Fruit fly (Drosophila melanogaster) whole organism, embryonic: ENCODE results near the gene CG2574.

ENCODE experiments used
- Antp ChIP-seq: fragments of 200-800 bp; sonication (Bioruptor generic); optimal IDR thresholded peaks from 3 replicates; lab custom pipeline; 2016; ENCODE audit warnings: missing biosample characterization, missing genetic modification characterization
- Asciz ChIP-seq: fragments of 200-800 bp; sonication (Bioruptor generic); optimal IDR thresholded peaks from 2 replicates; lab custom pipeline; 2017; ENCODE audit warnings: missing biosample characterization, mild to moderate bottlenecking, missing genetic modification characterization, missing genetic modification reagents
- Blimp-1 ChIP-seq: fragments of 200-800 bp; sonication (Bioruptor generic); optimal IDR thresholded peaks from 3 replicates; lab custom pipeline; 2018; ENCODE audit warnings: missing biosample characterization, missing genetic modification characterization, mild to moderate bottlenecking, moderate library complexity, missing genetic modification reagents
- CG1024 ChIP-seq: fragments of 200-800 bp; sonication (Bioruptor generic); IDR thresholded peaks from 2 replicates; pipeline ENCODE4 v1.3.6; 2022; ENCODE audit warnings: missing biosample characterization, missing genetic modification characterization
- CG13424 ChIP-seq: fragments of 200-800 bp; sonication (Bioruptor generic); optimal IDR thresholded peaks from 2 replicates; lab custom pipeline; 2019; ENCODE audit warnings: missing biosample characterization, mild to moderate bottlenecking, missing genetic modification characterization, moderate library complexity
- CG14860 ChIP-seq: fragments of 200-800 bp; sonication (Bioruptor generic); IDR thresholded peaks from 3 replicates; pipeline ENCODE4 v1.3.6; 2022; ENCODE audit warnings: missing biosample characterization, missing genetic modification characterization; ENCODE audit not compliant: partially characterized antibody
- CG15514 ChIP-seq: fragments of 200-800 bp; sonication (Bioruptor generic); optimal IDR thresholded peaks from 3 replicates; lab custom pipeline; 2017; ENCODE audit warnings: missing biosample characterization, missing genetic modification characterization, mild to moderate bottlenecking, moderate library complexity, missing genetic modification reagents
- CG1603 ChIP-seq: fragments of 200-800 bp; sonication (Bioruptor generic); optimal IDR thresholded peaks from 2 replicates; lab custom pipeline; 2019; ENCODE audit warnings: missing biosample characterization, mild to moderate bottlenecking, missing genetic modification characterization, moderate library complexity
- CG17359 ChIP-seq: fragments of 200-800 bp; sonication (Bioruptor generic); optimal IDR thresholded peaks from 3 replicates; lab custom pipeline; 2018; ENCODE audit warnings: missing biosample characterization, mild to moderate bottlenecking, missing genetic modification characterization, moderate library complexity
- CG17361 ChIP-seq: fragments of 200-800 bp; sonication (Bioruptor generic); IDR thresholded peaks from 3 replicates; pipeline ENCODE4 v1.3.6; 2022; ENCODE audit warnings: missing biosample characterization, missing genetic modification characterization
- CG1792 ChIP-seq: fragments of 200-800 bp; sonication (Bioruptor generic); optimal IDR thresholded peaks from 2 replicates; lab custom pipeline; 2016; ENCODE audit warnings: missing biosample characterization, missing genetic modification characterization
- CG2116 ChIP-seq: fragments of 200-800 bp; sonication (Bioruptor generic); optimal IDR thresholded peaks from 3 replicates; lab custom pipeline; 2018; ENCODE audit warnings: missing biosample characterization, mild to moderate bottlenecking, missing genetic modification characterization
- CG2889 ChIP-seq: fragments of 200-800 bp; sonication (Bioruptor generic); IDR thresholded peaks from 3 replicates; pipeline ENCODE4 v1.3.6; 2022; ENCODE audit warnings: missing biosample characterization, missing genetic modification characterization
- CG32532 ChIP-seq: fragments of 200-800 bp; sonication (Bioruptor generic); IDR thresholded peaks from 2 replicates; pipeline ENCODE4 v1.3.6; 2022; ENCODE audit warnings: missing biosample characterization, missing genetic modification characterization
- CG4328 ChIP-seq: fragments of 200-800 bp; sonication (Bioruptor generic); optimal IDR thresholded peaks from 3 replicates; lab custom pipeline; 2017; ENCODE audit warnings: missing biosample characterization, missing genetic modification reagents, missing genetic modification characterization
- CG4404 ChIP-seq: fragments of 200-800 bp; sonication (Bioruptor generic); IDR thresholded peaks from 2 replicates; pipeline ENCODE4 v1.3.6; 2022; ENCODE audit warnings: missing biosample characterization, missing genetic modification characterization
- CG8089 ChIP-seq: fragments of 200-800 bp; sonication (Bioruptor generic); optimal IDR thresholded peaks from 3 replicates; lab custom pipeline; 2016; ENCODE audit warnings: missing biosample characterization, missing genetic modification characterization
- CrebB ChIP-seq: fragments of 200-800 bp; sonication (Bioruptor generic); optimal IDR thresholded peaks from 3 replicates; lab custom pipeline; 2018; ENCODE audit warnings: missing biosample characterization, mild to moderate bottlenecking, missing genetic modification characterization
- D ChIP-seq, 2 experiments: fragments of 200-800 bp in 1 of 2; fragments of >200 bp in 1 of 2; sonication (Bioruptor generic) in 1 of 2; optimal IDR thresholded peaks; 2 replicates in 1 of 2; 3 replicates in 1 of 2; lab custom pipeline; 2017; ENCODE audit warnings: mild to moderate bottlenecking in 1 of 2, missing biosample characterization in 1 of 2, missing genetic modification characterization in 1 of 2, missing genetic modification reagents in 1 of 2
- Dip2 ChIP-seq: fragments of 200-800 bp; sonication (Bioruptor generic); IDR thresholded peaks from 2 replicates; pipeline ENCODE4 v1.3.6; 2022; ENCODE audit warnings: missing biosample characterization, missing genetic modification characterization
- Doc2 ChIP-seq: fragments of 200-800 bp; sonication (Bioruptor generic); IDR thresholded peaks from 2 replicates; pipeline ENCODE4 v1.3.6; 2022; ENCODE audit warnings: missing biosample characterization, missing genetic modification characterization
- HLH3B ChIP-seq: fragments of 200-800 bp; sonication (Bioruptor generic); IDR thresholded peaks from 2 replicates; pipeline ENCODE4 v1.3.6; 2022; ENCODE audit warnings: missing biosample characterization, missing genetic modification characterization
- HLH4C ChIP-seq: fragments of 200-800 bp; sonication (Bioruptor generic); IDR thresholded peaks from 3 replicates; pipeline ENCODE4 v1.3.6; 2022; ENCODE audit warnings: missing biosample characterization, missing genetic modification characterization; ENCODE audit not compliant: partially characterized antibody
- Hmx ChIP-seq: fragments of 200-800 bp; sonication (Bioruptor generic); optimal IDR thresholded peaks from 2 replicates; lab custom pipeline; 2016; ENCODE audit warnings: missing biosample characterization, missing genetic modification characterization
- Mes4 ChIP-seq: fragments of 200-800 bp; sonication (Bioruptor generic); optimal IDR thresholded peaks from 2 replicates; lab custom pipeline; 2016; ENCODE audit warnings: missing biosample characterization, missing genetic modification characterization
- Myb ChIP-seq: fragments of 200-800 bp; sonication (Bioruptor generic); optimal IDR thresholded peaks from 2 replicates; lab custom pipeline; 2016; ENCODE audit warnings: missing biosample characterization, missing genetic modification characterization
- Neu2 ChIP-seq: fragments of 200-800 bp; sonication (Bioruptor generic); optimal IDR thresholded peaks from 3 replicates; lab custom pipeline; 2016; ENCODE audit warnings: missing biosample characterization, missing genetic modification characterization, borderline replicate concordance
- Oaz ChIP-seq: fragments of 200-800 bp; sonication (Bioruptor generic); IDR thresholded peaks from 2 replicates; pipeline ENCODE4 v1.3.6; 2022; ENCODE audit warnings: missing biosample characterization, missing genetic modification characterization
- Sox100B ChIP-seq: fragments of 200-800 bp; sonication (Bioruptor generic); optimal IDR thresholded peaks from 3 replicates; lab custom pipeline; 2018; ENCODE audit warnings: missing biosample characterization, mild to moderate bottlenecking, missing genetic modification characterization
- Taf1 ChIP-seq: fragments of 200-800 bp; sonication (Bioruptor generic); IDR thresholded peaks from 2 replicates; pipeline ENCODE4 v1.3.6; 2022; ENCODE audit warnings: missing biosample characterization, missing genetic modification characterization
- ara ChIP-seq: fragments of 200-800 bp; sonication (Bioruptor generic); IDR thresholded peaks from 2 replicates; pipeline ENCODE4 v1.3.6; 2022; ENCODE audit warnings: missing biosample characterization, missing genetic modification characterization
- bcd ChIP-seq: fragments of 200-800 bp; sonication (Bioruptor generic); optimal IDR thresholded peaks from 2 replicates; lab custom pipeline; 2017; ENCODE audit warnings: missing biosample characterization, mild to moderate bottlenecking, missing genetic modification characterization
- caup ChIP-seq: fragments of 200-800 bp; sonication (Bioruptor generic); optimal IDR thresholded peaks from 3 replicates; lab custom pipeline; 2017; ENCODE audit warnings: missing biosample characterization, mild to moderate bottlenecking, missing genetic modification characterization, moderate library complexity; ENCODE audit not compliant: severe bottlenecking
- corto ChIP-seq: fragments of 200-800 bp; sonication (Bioruptor generic); optimal IDR thresholded peaks from 2 replicates; lab custom pipeline; 2016; ENCODE audit warnings: missing biosample characterization, mild to moderate bottlenecking, missing genetic modification characterization, moderate library complexity
- cwo ChIP-seq: fragments of 200-800 bp; sonication (Bioruptor generic); optimal IDR thresholded peaks from 3 replicates; lab custom pipeline; 2017; ENCODE audit warnings: missing biosample characterization, missing genetic modification characterization, mild to moderate bottlenecking, moderate library complexity, missing genetic modification reagents
- en ChIP-seq: fragments of 200-800 bp; sonication (Bioruptor generic); optimal IDR thresholded peaks from 2 replicates; lab custom pipeline; 2016; ENCODE audit warnings: missing biosample characterization, missing genetic modification characterization
- esg ChIP-seq: fragments of 200-800 bp; sonication (Bioruptor generic); conservative IDR thresholded peaks from 2 replicates; pipeline ENCODE4 v1.3.6; 2022; ENCODE audit warnings: missing biosample characterization, missing genetic modification characterization
- gem ChIP-seq: fragments of 200-800 bp; sonication (Bioruptor generic); optimal IDR thresholded peaks from 2 replicates; lab custom pipeline; 2019; ENCODE audit warnings: missing biosample characterization, mild to moderate bottlenecking, missing genetic modification characterization, moderate library complexity
- jing ChIP-seq: fragments of 200-800 bp; sonication (Bioruptor generic); optimal IDR thresholded peaks from 2 replicates; lab custom pipeline; 2018; ENCODE audit warnings: missing biosample characterization, mild to moderate bottlenecking, missing genetic modification characterization
- jumu ChIP-seq: fragments of 200-800 bp; sonication (Bioruptor generic); optimal IDR thresholded peaks from 3 replicates; lab custom pipeline; 2016; ENCODE audit warnings: missing biosample characterization, missing genetic modification characterization
- otp ChIP-seq: fragments of 200-800 bp; sonication (Bioruptor generic); IDR thresholded peaks from 3 replicates; pipeline ENCODE4, ENCODE4 v1.3.6; 2022; ENCODE audit warnings: missing biosample characterization, missing genetic modification characterization
- pfk ChIP-seq: fragments of 200-800 bp; sonication (Bioruptor generic); optimal IDR thresholded peaks from 2 replicates; lab custom pipeline; 2018; ENCODE audit warnings: missing biosample characterization, mild to moderate bottlenecking, missing genetic modification characterization, moderate library complexity
- pho ChIP-seq: fragments of 200-800 bp; sonication (Bioruptor generic); optimal IDR thresholded peaks from 2 replicates; lab custom pipeline; 2016; ENCODE audit warnings: missing biosample characterization, missing genetic modification characterization
- run ChIP-seq: fragments of 200-800 bp; sonication (Bioruptor generic); optimal IDR thresholded peaks from 3 replicates; lab custom pipeline; 2018; ENCODE audit warnings: missing biosample characterization, mild to moderate bottlenecking, missing genetic modification characterization
- slou ChIP-seq: fragments of 200-800 bp; sonication (Bioruptor generic); optimal IDR thresholded peaks from 3 replicates; lab custom pipeline; 2016; ENCODE audit warnings: missing biosample characterization, missing genetic modification characterization
- sob ChIP-seq: fragments of 200-800 bp; sonication (Bioruptor generic); IDR thresholded peaks from 2 replicates; pipeline ENCODE4 v1.3.6; 2022; ENCODE audit warnings: missing biosample characterization, missing genetic modification characterization
- sr ChIP-seq: fragments of 200-800 bp; sonication (Bioruptor generic); IDR thresholded peaks from 3 replicates; pipeline ENCODE4 v1.3.6; 2022; ENCODE audit warnings: missing biosample characterization, missing genetic modification characterization
- ttk ChIP-seq: fragments of 200-800 bp; sonication (Bioruptor generic); IDR thresholded peaks from 2 replicates; pipeline ENCODE4 v2.1.2; 2022; ENCODE audit warnings: missing biosample characterization, missing genetic modification characterization
- tup ChIP-seq: fragments of 200-800 bp; sonication (Bioruptor generic); optimal IDR thresholded peaks from 2 replicates; lab custom pipeline; 2016; ENCODE audit warnings: missing biosample characterization, mild to moderate bottlenecking, missing genetic modification characterization, moderate library complexity
- wor ChIP-seq: fragments of 200-800 bp; sonication (Bioruptor generic); IDR thresholded peaks from 2 replicates; pipeline ENCODE4 v1.3.6; 2022; ENCODE audit warnings: missing biosample characterization, missing genetic modification characterization
- zen2 ChIP-seq: fragments of 200-800 bp; sonication (Bioruptor generic); IDR thresholded peaks from 3 replicates; pipeline ENCODE4 v1.3.6; 2022; ENCODE audit warnings: missing biosample characterization, missing genetic modification characterization; ENCODE audit not compliant: partially characterized antibody

The CG2574 gene

dm6 chrX:12447874-12448273 lies 39.2 kb downstream of the CG2574 start (continued):
- peak; percentile 24 for TF ChIP-seq Blimp-1 (GFP tag; lab: Kevin White, UChicago)
- TF ChIP-seq gem (tag; lab: Kevin White, UChicago), result peak; percentile 56
- no peak for TF ChIP-seq en (GFP tag; lab: Kevin White, UChicago)
- no peak for TF ChIP-seq sr (GFP tag; lab: Robert Waterston, UW)
- no peak for TF ChIP-seq caup (GFP tag; lab: Kevin White, UChicago)
- TF ChIP-seq CG14860 (GFP tag; lab: Robert Waterston, UW), result no peak
- no peak for TF ChIP-seq CG4404 (GFP tag; lab: Robert Waterston, UW)
- no peak for TF ChIP-seq Hmx (GFP tag; lab: Kevin White, UChicago)
- TF ChIP-seq CG17361 (GFP tag; lab: Robert Waterston, UW), result no peak
- peak; percentile 44 for TF ChIP-seq Sox100B (GFP tag; lab: Kevin White, UChicago)
- TF ChIP-seq CG32532 (GFP tag; lab: Robert Waterston, UW), result no peak
- TF ChIP-seq bcd, result no peak
- no peak for TF ChIP-seq esg (GFP tag; lab: Robert Waterston, UW)
- TF ChIP-seq D (optimal IDR thresholded peaks at IDR 0.05; lab: Kevin White, UChicago), result no peak
- TF ChIP-seq D (GFP tag; optimal IDR thresholded peaks at IDR 0.05; lab: Kevin White, UChicago), result no peak
- TF ChIP-seq wor (GFP tag; lab: Robert Waterston, UW), result no peak
- TF ChIP-seq run (tag; lab: Kevin White, UChicago), result no peak
- no peak for TF ChIP-seq corto (GFP tag; lab: Kevin White, UChicago)
- no peak for TF ChIP-seq Myb (GFP tag; lab: Kevin White, UChicago)
- TF ChIP-seq jumu, result no peak
- no peak for TF ChIP-seq CG2116 (GFP tag; lab: Kevin White, UChicago)
- no peak for TF ChIP-seq pfk (GFP tag; lab: Kevin White, UChicago)
- TF ChIP-seq HLH3B (GFP tag; lab: Robert Waterston, UW), result no peak
- no peak for TF ChIP-seq otp
- TF ChIP-seq CG17359 (tag; lab: Kevin White, UChicago), result no peak
- no peak for TF ChIP-seq Mes4
- TF ChIP-seq CG2889 (GFP tag; lab: Robert Waterston, UW), result no peak
- no peak for TF ChIP-seq ara (GFP tag; lab: Robert Waterston, UW)
- TF ChIP-seq zen2 (GFP tag; lab: Robert Waterston, UW), result no peak
- TF ChIP-seq CG1024 (GFP tag; lab: Robert Waterston, UW), result no peak
- TF ChIP-seq Oaz, result no peak
- TF ChIP-seq Antp (GFP tag; lab: Kevin White, UChicago), result no peak
- TF ChIP-seq Asciz, result no peak
- TF ChIP-seq pho (GFP tag; lab: Kevin White, UChicago), result no peak
- peak; percentile 7 for TF ChIP-seq CG13424 (tag; lab: Kevin White, UChicago)
- TF ChIP-seq Taf1 (GFP tag; lab: Robert Waterston, UW), result no peak
- no peak for TF ChIP-seq CG1603 (tag; lab: Kevin White, UChicago)
- no peak for TF ChIP-seq sob (GFP tag; lab: Robert Waterston, UW)
- no peak for TF ChIP-seq Dip2 (GFP tag; lab: Robert Waterston, UW)
- no peak for TF ChIP-seq CG8089 (GFP tag; lab: Kevin White, UChicago)
- no peak for TF ChIP-seq Neu2
- TF ChIP-seq jing (GFP tag; lab: Kevin White, UChicago), result no peak
- TF ChIP-seq CG15514 (GFP tag; lab: Kevin White, UChicago), result no peak
- no peak for TF ChIP-seq Doc2 (GFP tag; lab: Robert Waterston, UW)
- no peak for TF ChIP-seq CG1792
- no peak for TF ChIP-seq tup (GFP tag; lab: Kevin White, UChicago)
- TF ChIP-seq CG4328, result no peak
- no peak for TF ChIP-seq CrebB (tag; lab: Kevin White, UChicago)
- TF ChIP-seq slou (GFP tag; lab: Kevin White, UChicago), result no peak
- peak; percentile 51 for TF ChIP-seq cwo
- no peak for TF ChIP-seq HLH4C (GFP tag; lab: Robert Waterston, UW)
- TF ChIP-seq ttk (GFP tag; lab: Robert Waterston, UW), result no peak
